Worm (Caenorhabditis elegans) whole organism, young adult: ENCODE results near the gene mre-11.

Experiments
- B0035.1 ChIP-seq: sonication (generic microtip); optimal IDR thresholded peaks from 2 replicates; lab custom pipeline; 2016; ENCODE audit warnings: missing genetic modification characterization, mild to moderate bottlenecking, missing compliant biosample characterization, missing genotype, missing genetic modification reagents
- ama-1 ChIP-seq, 3 experiments: fragments of 150-350 bp in 1 of 3; sonication (generic microtip) in 2 of 3; optimal IDR thresholded peaks; 2 replicates each; lab custom pipeline; 2014 to 2018; ENCODE audit warnings: missing biosample characterization in 2 of 3, missing genetic modification characterization in 2 of 3, missing genetic modification reagents in 2 of 3
- attf-3 ChIP-seq: fragments of 200-800 bp; sonication (Bioruptor generic); conservative IDR thresholded peaks from 2 replicates; pipeline ENCODE4 v1.3.6; 2022; ENCODE audit warnings: missing genetic modification reagents, missing genetic modification characterization, missing compliant biosample characterization
- hmg-1.2 ChIP-seq: fragments of 200-800 bp; sonication (Bioruptor generic); IDR thresholded peaks from 2 replicates; pipeline ENCODE4 v1.3.6; 2022; ENCODE audit warnings: missing genetic modification reagents, missing genetic modification characterization, missing compliant biosample characterization
- nhr-120 ChIP-seq: fragments of 200-800 bp; sonication (Bioruptor generic); IDR thresholded peaks from 2 replicates; pipeline ENCODE4 v1.3.6; 2022; ENCODE audit warnings: missing genetic modification characterization, missing compliant biosample characterization
- nhr-179 ChIP-seq: sonication (generic microtip); optimal IDR thresholded peaks from 2 replicates; lab custom pipeline; 2016; ENCODE audit warnings: mild to moderate bottlenecking, missing genetic modification characterization, missing compliant biosample characterization
- pbrm-1 ChIP-seq: fragments of 200-800 bp; sonication (Bioruptor generic); IDR thresholded peaks from 2 replicates; pipeline ENCODE4 v1.3.6; 2022; ENCODE audit warnings: missing genetic modification reagents, missing genetic modification characterization, missing compliant biosample characterization
- zim-3 ChIP-seq: sonication (generic microtip); optimal IDR thresholded peaks from 2 replicates; lab custom pipeline; 2017; ENCODE audit warnings: mild to moderate bottlenecking, missing genetic modification characterization, moderate library complexity, missing compliant biosample characterization

DNA sequence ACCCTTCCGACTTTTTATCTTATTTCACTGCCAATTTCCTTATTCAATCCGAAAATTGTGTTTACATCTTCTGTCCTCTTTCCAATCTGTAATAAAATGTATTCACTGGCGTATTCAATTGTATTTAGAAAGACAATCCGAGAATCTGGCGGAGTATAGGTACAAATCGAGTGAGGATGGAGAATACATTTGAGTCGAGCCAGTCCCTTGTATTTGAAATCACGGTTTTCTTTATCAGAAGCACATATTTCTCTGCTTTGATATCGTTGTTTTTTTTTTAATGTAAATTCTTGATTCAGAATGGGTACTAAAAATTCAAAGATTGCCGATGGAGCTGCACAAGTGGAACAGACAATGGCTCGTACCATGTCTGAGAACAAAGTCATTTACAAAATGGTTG lies 27.4 kb upstream of the mre-11 start, which contains the start of gene ocr-1:
- TF ChIP-seq nhr-179 (tag; lab: Kevin White, UChicago) (no peak), hmg-1.2 (GFP tag; lab: Robert Waterston, UW) (no peak), nhr-120 (GFP tag; lab: Robert Waterston, UW) (no peak), B0035.1 (tag; lab: Kevin White, UChicago) (no peak), ama-1 (optimal IDR thresholded peaks at IDR 0.05; lab: Kevin White, UChicago) (no peak), ama-1 (GFP tag; optimal IDR thresholded peaks at IDR 0.05; lab: Kevin White, UChicago) (no peak), zim-3 (tag; lab: Kevin White, UChicago) (no peak), pbrm-1 (GFP tag; lab: Robert Waterston, UW) (no peak), attf-3 (GFP tag; lab: Robert Waterston, UW) (no peak)
